Worm (Caenorhabditis elegans): Measurements from ENCODE around the gene adbp-1.

DNA sequence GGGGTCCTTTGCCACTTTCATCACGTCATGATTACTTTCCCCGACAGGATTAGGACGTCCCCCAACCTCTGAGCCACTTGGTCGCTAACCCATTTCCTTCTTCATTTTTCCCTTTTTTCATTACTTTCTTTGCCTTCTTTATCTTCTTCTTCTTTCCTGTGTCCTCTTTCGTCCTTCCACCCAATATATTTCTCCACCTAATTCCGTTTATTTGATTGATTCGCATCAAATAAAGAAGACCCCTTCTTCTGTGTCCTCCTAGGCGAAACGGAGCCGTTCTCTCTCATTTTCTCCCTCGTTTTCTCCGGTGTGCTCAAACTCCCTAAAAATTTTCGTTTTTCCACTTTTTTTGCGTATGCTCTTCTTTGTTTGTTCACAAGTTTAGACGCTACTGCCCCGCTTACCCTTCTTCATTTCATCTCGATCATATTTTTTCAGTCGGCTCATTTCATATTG lies 34.3 kb upstream of the adbp-1 start, which contains the start of gene C05D12.7:
- TF ChIP-seq unc-86 (tag; optimal IDR thresholded peaks at IDR 0.05) = no peak
- no peak for TF ChIP-seq unc-55 (GFP tag; optimal IDR thresholded peaks at IDR 0.05)
- TF ChIP-seq hlh-8 (tag; optimal IDR thresholded peaks at IDR 0.05) = no peak
- TF ChIP-seq dve-1 (tag; optimal IDR thresholded peaks at IDR 0.05) = no peak
- no peak for TF ChIP-seq ceh-45 (GFP tag; IDR thresholded peaks at IDR 0.05)
- no peak for TF ChIP-seq ceh-24 (tag; optimal IDR thresholded peaks at IDR 0.05)
- no peak for TF ChIP-seq pha-4 (tag; optimal IDR thresholded peaks at IDR 0.05)
- TF ChIP-seq ama-1 (optimal IDR thresholded peaks at IDR 0.05) = no peak
- no peak for TF ChIP-seq ceh-9 (tag; optimal IDR thresholded peaks at IDR 0.05)
- no peak for TF ChIP-seq sdc-2 (tag; optimal IDR thresholded peaks at IDR 0.05)
- TF ChIP-seq C08G9.2 (tag; optimal IDR thresholded peaks at IDR 0.05) = no peak

All from whole organism, late embryonic.